Worm (Caenorhabditis elegans) whole organism, young adult: ENCODE data around the gene ZC178.2.

Experiments
- B0035.1 ChIP-seq: sonication (generic microtip); optimal IDR thresholded peaks from 2 replicates; lab custom pipeline; 2016; ENCODE audit warnings: missing genetic modification characterization, mild to moderate bottlenecking, missing compliant biosample characterization, missing genotype, missing genetic modification reagents
- F22D6.2 ChIP-seq: sonication (generic microtip); optimal IDR thresholded peaks from 2 replicates; lab custom pipeline; 2016; ENCODE audit warnings: mild to moderate bottlenecking, missing genetic modification characterization, missing compliant biosample characterization
- F49E8.2 ChIP-seq: sonication (generic microtip); optimal IDR thresholded peaks from 3 replicates; lab custom pipeline; 2017; ENCODE audit warnings: missing genetic modification characterization, mild to moderate bottlenecking, missing compliant biosample characterization, antibody characterized with exemption, moderate library complexity; ENCODE audit not compliant: insufficient read depth
- F57C9.4 ChIP-seq: sonication (generic microtip); optimal IDR thresholded peaks from 2 replicates; lab custom pipeline; 2017; ENCODE audit warnings: mild to moderate bottlenecking, missing genetic modification characterization, missing compliant biosample characterization
- Y56A3A.18 ChIP-seq: fragments of 200-800 bp; sonication (Bioruptor generic); IDR thresholded peaks from 2 replicates; pipeline ENCODE4 v1.3.6; 2022; ENCODE audit warnings: missing genetic modification reagents, missing genetic modification characterization, missing compliant biosample characterization
- snpc-4 ChIP-seq, 5 experiments: fragments of 150-350 bp in 1 of 5; sonication (generic microtip) in 4 of 5; optimal IDR thresholded peaks; 2 replicates each; lab custom pipeline; 2014 to 2018; ENCODE audit warnings: missing genetic modification characterization in 5 of 5, missing biosample characterization in 3 of 5, antibody characterized with exemption in 2 of 5, mild to moderate bottlenecking in 2 of 5, missing compliant biosample characterization in 2 of 5, missing genotype in 2 of 5, moderate library complexity in 2 of 5, missing genetic modification reagents in 1 of 5
- ztf-22 ChIP-seq: fragments of 200-800 bp; sonication (Bioruptor generic); optimal IDR thresholded peaks from 2 replicates; lab custom pipeline; 2018; ENCODE audit warnings: mild to moderate bottlenecking, missing genetic modification characterization, moderate library complexity, missing compliant biosample characterization
- ztf-25 ChIP-seq: fragments of 200-800 bp; sonication (Bioruptor generic); IDR thresholded peaks from 2 replicates; pipeline ENCODE4 v1.3.6; 2022; ENCODE audit warnings: missing genetic modification reagents, missing genetic modification characterization, missing compliant biosample characterization
- ztf-28 ChIP-seq: fragments of 200-800 bp; sonication (Bioruptor generic); IDR thresholded peaks from 2 replicates; pipeline ENCODE4 v1.3.6; 2022; ENCODE audit warnings: missing genetic modification reagents, missing genetic modification characterization, missing compliant biosample characterization
- ztf-6 ChIP-seq: fragments of 200-800 bp; sonication (Bioruptor generic); IDR thresholded peaks from 2 replicates; pipeline ENCODE4 v1.3.6; 2022; ENCODE audit warnings: missing genetic modification reagents, missing genetic modification characterization, missing compliant biosample characterization

DNA sequence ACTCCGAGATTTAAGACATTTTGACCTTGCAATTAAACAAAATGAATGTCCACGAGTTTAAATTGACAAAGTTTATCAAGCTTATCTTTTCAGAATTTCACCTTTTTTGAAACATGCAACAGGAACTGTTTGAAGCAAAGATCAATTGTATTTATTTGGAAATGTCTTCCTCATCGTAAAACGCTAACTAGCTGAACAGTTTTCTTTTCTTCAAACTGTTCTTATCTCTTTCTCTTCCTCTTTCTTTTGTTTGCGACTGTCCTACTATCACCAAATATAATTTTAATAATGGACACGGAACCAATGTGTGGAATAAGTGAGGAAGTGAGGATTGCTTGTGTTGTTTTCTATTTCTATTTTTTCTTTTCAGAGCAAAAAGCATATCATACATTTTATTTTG lies 21.1 kb upstream of the ZC178.2 start, which contains the start of gene ZC196.4:
- TF ChIP-seq snpc-4 (GFP tag; optimal IDR thresholded peaks at IDR 0.05; lab: Kevin White, UChicago) (no peak), snpc-4 (tag; optimal IDR thresholded peaks at IDR 0.05; lab: Kevin White, UChicago) (no peak), F22D6.2 (no peak), ztf-28 (no peak), F49E8.2 (tag; lab: Kevin White, UChicago) (no peak), B0035.1 (no peak), Y56A3A.18 (GFP tag; lab: Robert Waterston, UW) (no peak), F57C9.4 (tag; lab: Kevin White, UChicago) (no peak), ztf-6 (GFP tag; lab: Robert Waterston, UW) (no peak), ztf-22 (GFP tag; lab: Kevin White, UChicago) (no peak), ztf-25 (GFP tag; lab: Robert Waterston, UW) (no peak)
